Fruit fly (Drosophila melanogaster): ENCODE measurements around the gene Tmf.
A peak's percentile ranks its signal among the peaks of the same experiment; 100 is the strongest.

Gene Tmf

DNA sequence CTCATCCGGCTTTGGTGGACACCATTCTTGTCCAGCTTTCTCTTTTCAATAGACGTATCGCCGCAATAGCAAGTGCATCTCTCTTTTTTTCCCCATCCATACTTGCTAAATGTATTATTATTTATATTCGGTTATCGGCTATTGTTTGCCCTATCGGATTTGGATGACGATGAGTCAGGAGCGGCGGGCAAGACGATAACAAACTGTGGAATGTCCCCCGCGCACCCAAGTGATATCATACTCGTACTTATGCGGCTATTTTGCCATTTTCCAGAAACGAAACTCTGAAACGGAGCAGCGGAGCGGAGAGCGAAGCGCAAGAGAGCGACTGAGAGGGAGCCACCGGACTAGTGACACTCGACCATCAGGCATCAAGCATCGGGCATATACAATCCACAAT lies 38.7 kb upstream of the Tmf start:
- no peak for TF ChIP-seq eve (GFP tag; optimal IDR thresholded peaks at IDR 0.05)
- peak; percentile 98 for TF ChIP-seq sd (tag; optimal IDR thresholded peaks at IDR 0.05)
- no peak for TF ChIP-seq PHDP (tag; optimal IDR thresholded peaks at IDR 0.05)
- peak; percentile 50 for TF ChIP-seq kay (GFP tag; optimal IDR thresholded peaks at IDR 0.05)
- TF ChIP-seq Trl (optimal IDR thresholded peaks at IDR 0.05), result peak; percentile 28 to 41
- no peak for TF ChIP-seq Trl (GFP tag; optimal IDR thresholded peaks at IDR 0.05)
- TF ChIP-seq sug (tag; optimal IDR thresholded peaks at IDR 0.05), result peak; percentile 89
- TF ChIP-seq ase (GFP tag; IDR thresholded peaks at IDR 0.05), result no peak

DNA sequence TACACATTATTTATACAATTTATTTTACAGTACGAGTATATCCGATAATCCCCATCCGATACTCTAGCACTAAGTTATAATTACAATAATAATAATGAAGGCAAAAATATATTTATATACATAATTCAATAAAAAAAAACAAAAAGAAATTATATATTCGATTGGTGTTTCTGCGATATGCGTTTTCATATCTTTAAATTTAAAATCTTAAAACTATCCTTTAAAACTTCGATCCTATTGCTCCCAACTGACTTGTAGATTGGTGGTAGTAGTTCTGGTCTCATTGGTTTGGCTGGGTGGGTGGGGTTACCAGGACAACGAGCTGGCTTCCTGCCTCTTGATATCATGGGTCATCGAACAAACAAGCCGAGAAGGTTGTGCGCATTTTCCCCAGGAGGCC lies 30.5 kb upstream of the Tmf start, which contains the start of gene iav:
Gene iav (plus strand): TSS at position 301 of the 400 bp plus-strand sequence.
- TF ChIP-seq rib (GFP tag; IDR thresholded peaks at IDR 0.05) (no peak), CG34422 (GFP tag; IDR thresholded peaks at IDR 0.05) (no peak), CG32767 (GFP tag; IDR thresholded peaks at IDR 0.05) (no peak), Dref (GFP tag; IDR thresholded peaks at IDR 0.05) (no peak)

DNA sequence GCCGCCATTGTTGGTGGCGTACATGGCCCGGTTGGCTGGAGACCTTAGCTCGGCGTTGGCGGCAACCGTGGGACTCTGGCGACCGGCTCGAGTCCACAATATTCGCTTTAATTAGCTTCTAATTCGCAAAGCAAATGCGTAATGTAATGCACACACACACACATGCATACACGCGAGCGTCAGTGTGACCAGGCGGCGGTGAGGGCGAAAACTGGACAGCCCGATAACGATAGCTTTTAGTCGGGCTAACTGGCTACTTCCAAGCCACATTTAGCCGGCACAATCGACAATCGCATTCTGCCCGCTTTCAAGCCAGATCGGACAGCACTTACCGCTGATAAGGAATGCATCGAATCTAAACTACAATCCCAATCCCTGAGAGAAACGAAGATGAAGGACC lies 23.4 kb upstream of the Tmf start, which contains the start of the genes Nf-YC and xit:
Gene Nf-YC (minus strand): TSS at position 217 of the 400 bp plus-strand sequence.
Gene xit (plus strand): TSS at position 314 of the 400 bp plus-strand sequence.
- TF ChIP-seq NfI (GFP tag; optimal IDR thresholded peaks at IDR 0.05), result no peak
- peak; percentile 40 for TF ChIP-seq Elba2 (GFP tag; optimal IDR thresholded peaks at IDR 0.05)
- no peak for TF ChIP-seq gsb-n (tag; optimal IDR thresholded peaks at IDR 0.05)
- TF ChIP-seq Six4 (GFP tag; optimal IDR thresholded peaks at IDR 0.05), result no peak
- no peak for TF ChIP-seq unpg (GFP tag; optimal IDR thresholded peaks at IDR 0.05)
- TF ChIP-seq Antp (GFP tag; optimal IDR thresholded peaks at IDR 0.05), result peak; percentile 11
- TF ChIP-seq CG6689 (GFP tag; IDR thresholded peaks at IDR 0.05), result no peak
- TF ChIP-seq CG8290 (GFP tag; optimal IDR thresholded peaks at IDR 0.05), result no peak
- TF ChIP-seq CG8290 (tag; optimal IDR thresholded peaks at IDR 0.05), result no peak
- no peak for TF ChIP-seq CG1602 (GFP tag; optimal IDR thresholded peaks at IDR 0.05)
- TF ChIP-seq Hey (tag; optimal IDR thresholded peaks at IDR 0.05), result no peak
- no peak for TF ChIP-seq odd (GFP tag; optimal IDR thresholded peaks at IDR 0.05)
- TF ChIP-seq luna (GFP tag; optimal IDR thresholded peaks at IDR 0.05), result no peak
- TF ChIP-seq CG11560 (tag; IDR thresholded peaks at IDR 0.05), result no peak
- TF ChIP-seq CG12236 (GFP tag; optimal IDR thresholded peaks at IDR 0.05), result no peak
- TF ChIP-seq schlank (tag; optimal IDR thresholded peaks at IDR 0.05), result no peak
- TF ChIP-seq CG4404 (GFP tag; IDR thresholded peaks at IDR 0.05), result no peak
- TF ChIP-seq bsh (GFP tag; optimal IDR thresholded peaks at IDR 0.05), result no peak
- TF ChIP-seq CG12299 (tag; optimal IDR thresholded peaks at IDR 0.05), result no peak
- no peak for TF ChIP-seq CG17328 (GFP tag; IDR thresholded peaks at IDR 0.05)
- TF ChIP-seq CG16779 (GFP tag; IDR thresholded peaks at IDR 0.05), result no peak
- peak; percentile 32; the same call in 1 of the 4 replicates for TF ChIP-seq Dll (GFP tag; IDR thresholded peaks at IDR 0.05; ENCODE audit: partially characterized antibody)
- no peak for TF ChIP-seq run (tag; optimal IDR thresholded peaks at IDR 0.05)
- no peak for TF ChIP-seq sisA (GFP tag; IDR thresholded peaks at IDR 0.05)
- peak; percentile 71 for TF ChIP-seq E2f2 (GFP tag; IDR thresholded peaks at IDR 0.05)
- TF ChIP-seq zen (tag; optimal IDR thresholded peaks at IDR 0.05), result no peak
- no peak for TF ChIP-seq onecut (GFP tag; IDR thresholded peaks at IDR 0.05)
- TF ChIP-seq CG11723 (GFP tag; optimal IDR thresholded peaks at IDR 0.05), result no peak
- no peak for TF ChIP-seq exex (tag; optimal IDR thresholded peaks at IDR 0.05)
- no peak for TF ChIP-seq CG11093 (GFP tag; IDR thresholded peaks at IDR 0.05)
- TF ChIP-seq CG5245 (GFP tag; optimal IDR thresholded peaks at IDR 0.05), result no peak
- peak; percentile 83 for TF ChIP-seq CG4617 (GFP tag; optimal IDR thresholded peaks at IDR 0.05; ENCODE audit: borderline replicate concordance)
- TF ChIP-seq so (GFP tag; IDR thresholded peaks at IDR 0.05), result no peak
- no peak for TF ChIP-seq ac (GFP tag; optimal IDR thresholded peaks at IDR 0.05)
- TF ChIP-seq dpn (GFP tag; optimal IDR thresholded peaks at IDR 0.05), result no peak
- no peak for TF ChIP-seq CG10147 (GFP tag; optimal IDR thresholded peaks at IDR 0.05)
- no peak for TF ChIP-seq sr (GFP tag; IDR thresholded peaks at IDR 0.05)
- TF ChIP-seq eyg (GFP tag; optimal IDR thresholded peaks at IDR 0.05), result no peak
- TF ChIP-seq CG9609 (GFP tag; optimal IDR thresholded peaks at IDR 0.05), result no peak

Measured in whole organism, embryonic.